ENCODE assay signal across 1 fruit fly cellular context in genomic region chr3L:3070274-3071204, dm6.
TF ChIP-seq lines count a peak whose summit lies in the region.

CG32486 (minus strand) TSS chr3L:3070839.
PAN3 (plus strand) TSS chr3L:3071133.

TF ChIP-seq in whole organism, embryonic, 481 proteins besides CTCF, POLR2A, EP300 and RAD21 (continued from another document and continues in another):
- TF ChIP-seq Hand (GFP tag; optimal IDR thresholded peaks at IDR 0.05; lab: Kevin White, UChicago) = peak; percentile 49
- peak; percentile 93 for TF ChIP-seq trem (tag; optimal IDR thresholded peaks at IDR 0.05; lab: Kevin White, UChicago)
- peak; percentile 48 for TF ChIP-seq CG10209 (GFP tag; optimal IDR thresholded peaks at IDR 0.05; lab: Kevin White, UChicago)
- TF ChIP-seq CG30020 (tag; optimal IDR thresholded peaks at IDR 0.05; lab: Kevin White, UChicago) = peak; percentile 67
- peak; percentile 76; the same call in 1 of the 2 replicates for TF ChIP-seq sna (GFP tag; IDR thresholded peaks at IDR 0.05; lab: Robert Waterston, UW; ENCODE audit: partially characterized antibody)
- peak; percentile 86 for TF ChIP-seq CG10321 (GFP tag; IDR thresholded peaks at IDR 0.05; lab: Robert Waterston, UW)
- peak; percentile 97 for TF ChIP-seq pzg (GFP tag; optimal IDR thresholded peaks at IDR 0.05; lab: Kevin White, UChicago)
- TF ChIP-seq ttk (GFP tag; IDR thresholded peaks at IDR 0.05; lab: Robert Waterston, UW) = 0 out of 2 replicates have a peak, but pooled peaks have one; percentile 31
- no peak for TF ChIP-seq pan (optimal IDR thresholded peaks at IDR 0.05; lab: Kevin White, UChicago)
- no peak for TF ChIP-seq pan (GFP tag; optimal IDR thresholded peaks at IDR 0.05 in 1 of 2, IDR thresholded peaks at IDR 0.05 in 1 of 2)
- peak in 1 of 3 experiments; percentile 62 for TF ChIP-seq Stat92E (GFP tag; optimal IDR thresholded peaks at IDR 0.05; lab: Kevin White, UChicago)
- no peak for TF ChIP-seq Mes4 (GFP tag; optimal IDR thresholded peaks at IDR 0.05; lab: Kevin White, UChicago)
- peak; percentile 45; the same call in 2 of the 3 replicates for TF ChIP-seq zen2 (GFP tag; IDR thresholded peaks at IDR 0.05; lab: Robert Waterston, UW; ENCODE audit: partially characterized antibody)
- no peak for TF ChIP-seq CkIIα-i1 (GFP tag; IDR thresholded peaks at IDR 0.05; lab: Robert Waterston, UW)
- TF ChIP-seq sima (GFP tag; optimal IDR thresholded peaks at IDR 0.05; lab: Kevin White, UChicago) = no peak
- peak; percentile 68 for TF ChIP-seq CrebB (tag; optimal IDR thresholded peaks at IDR 0.05; lab: Kevin White, UChicago)
- no peak for TF ChIP-seq CG4404 (GFP tag; IDR thresholded peaks at IDR 0.05; lab: Robert Waterston, UW)
- no peak for TF ChIP-seq sens-2 (GFP tag; IDR thresholded peaks at IDR 0.05; lab: Robert Waterston, UW)
- peak; percentile 52; the same call in 1 of the 3 replicates for TF ChIP-seq gce (GFP tag; IDR thresholded peaks at IDR 0.05; lab: Robert Waterston, UW)
- peak; percentile 92 for TF ChIP-seq chm (GFP tag; IDR thresholded peaks at IDR 0.05; lab: Robert Waterston, UW)
- TF ChIP-seq Spps (tag; optimal IDR thresholded peaks at IDR 0.05; lab: Kevin White, UChicago) = no peak
- TF ChIP-seq GATAe (GFP tag; conservative IDR thresholded peaks at IDR 0.05; lab: Robert Waterston, UW) = no peak
- peak; percentile 56 for TF ChIP-seq sob (GFP tag; IDR thresholded peaks at IDR 0.05; lab: Robert Waterston, UW)
- TF ChIP-seq corto (GFP tag; optimal IDR thresholded peaks at IDR 0.05; lab: Kevin White, UChicago) = peak; percentile 2
- peak; percentile 69 for TF ChIP-seq hbn (GFP tag; IDR thresholded peaks at IDR 0.05; lab: Robert Waterston, UW; ENCODE audit: partially characterized antibody)
- TF ChIP-seq stc (GFP tag; IDR thresholded peaks at IDR 0.05; lab: Robert Waterston, UW) = peak; percentile 64; the same call in 1 of the 2 replicates
- TF ChIP-seq gcm (GFP tag; optimal IDR thresholded peaks at IDR 0.05; lab: Kevin White, UChicago) = peak; percentile 82
- peak; percentile 83 for TF ChIP-seq CG6791 (GFP tag; IDR thresholded peaks at IDR 0.05; lab: Robert Waterston, UW; ENCODE audit: partially characterized antibody)
- peak; percentile 32; the same call in 1 of the 3 replicates for TF ChIP-seq Optix (GFP tag; IDR thresholded peaks at IDR 0.05; lab: Robert Waterston, UW)
- TF ChIP-seq CHES-1-like (GFP tag; optimal IDR thresholded peaks at IDR 0.05; lab: Kevin White, UChicago) = peak; percentile 63
- TF ChIP-seq Adf1 (GFP tag; IDR thresholded peaks at IDR 0.05; lab: Robert Waterston, UW) = peak; percentile 67
- TF ChIP-seq CG7786 (GFP tag; optimal IDR thresholded peaks at IDR 0.05; lab: Kevin White, UChicago) = no peak
- peak; percentile 26; the same call in 1 of the 2 replicates for TF ChIP-seq Drgx (GFP tag; IDR thresholded peaks at IDR 0.05; lab: Robert Waterston, UW)
- peak; percentile 67 for TF ChIP-seq CG15601 (tag; optimal IDR thresholded peaks at IDR 0.05; lab: Kevin White, UChicago)
- no peak for TF ChIP-seq klu (GFP tag; IDR thresholded peaks at IDR 0.05; lab: Robert Waterston, UW)
- no peak for TF ChIP-seq CG17568 (GFP tag; optimal IDR thresholded peaks at IDR 0.05; lab: Kevin White, UChicago)
- TF ChIP-seq Antp (GFP tag; optimal IDR thresholded peaks at IDR 0.05; lab: Kevin White, UChicago) = peak; percentile 39
- peak; percentile 85; the same call in 3 of the 4 replicates for TF ChIP-seq Dll (GFP tag; IDR thresholded peaks at IDR 0.05; lab: Robert Waterston, UW; ENCODE audit: partially characterized antibody)
- peak; percentile 4 for TF ChIP-seq CG33557 (GFP tag; optimal IDR thresholded peaks at IDR 0.05; lab: Kevin White, UChicago)
- peak; percentile 60; the same call in 1 of the 3 replicates for TF ChIP-seq ci (GFP tag; IDR thresholded peaks at IDR 0.05; lab: Robert Waterston, UW)
- TF ChIP-seq nerfin-2 (GFP tag; IDR thresholded peaks at IDR 0.05; lab: Robert Waterston, UW; ENCODE audit: partially characterized antibody) = no peak
- no peak for TF ChIP-seq CG31224 (GFP tag; IDR thresholded peaks at IDR 0.05; lab: Robert Waterston, UW)
- peak; percentile 77 for TF ChIP-seq ftz-f1 (GFP tag; optimal IDR thresholded peaks at IDR 0.05; lab: Kevin White, UChicago)
- peak; percentile 23 for TF ChIP-seq CG3407 (GFP tag; optimal IDR thresholded peaks at IDR 0.05; lab: Kevin White, UChicago)
- peak; percentile 35 for TF ChIP-seq Max (GFP tag; optimal IDR thresholded peaks at IDR 0.05; lab: Kevin White, UChicago)
- TF ChIP-seq Doc3 (GFP tag; IDR thresholded peaks at IDR 0.05; lab: Robert Waterston, UW; ENCODE audit: partially characterized antibody) = peak; percentile 64
- peak; percentile 25 for TF ChIP-seq slou (GFP tag; optimal IDR thresholded peaks at IDR 0.05; lab: Kevin White, UChicago)
- peak; percentile 98 for TF ChIP-seq BEAF-32 (GFP tag; optimal IDR thresholded peaks at IDR 0.05; lab: Kevin White, UChicago)
- no peak for TF ChIP-seq CG14014 (GFP tag; IDR thresholded peaks at IDR 0.05; lab: Robert Waterston, UW)
- TF ChIP-seq HmgD (GFP tag; optimal IDR thresholded peaks at IDR 0.05; lab: Kevin White, UChicago) = peak; percentile 35
- TF ChIP-seq CG1647 (GFP tag; optimal IDR thresholded peaks at IDR 0.05; lab: Kevin White, UChicago) = peak; percentile 38
- TF ChIP-seq CG8478 (optimal IDR thresholded peaks at IDR 0.05; lab: Kevin White, UChicago) = no peak
- TF ChIP-seq CG1233 (GFP tag; optimal IDR thresholded peaks at IDR 0.05; lab: Kevin White, UChicago) = peak; percentile 6
- peak; percentile 79 for TF ChIP-seq B-H2 (GFP tag; optimal IDR thresholded peaks at IDR 0.05; lab: Kevin White, UChicago)
- TF ChIP-seq zfh1 (GFP tag; IDR thresholded peaks at IDR 0.05; lab: Robert Waterston, UW) = peak; percentile 55; the same call in 1 of the 3 replicates
- peak; percentile 86 for TF ChIP-seq knrl (GFP tag; IDR thresholded peaks at IDR 0.05; lab: Robert Waterston, UW; ENCODE audit: partially characterized antibody)
- TF ChIP-seq fd64A (GFP tag; optimal IDR thresholded peaks at IDR 0.05; lab: Kevin White, UChicago) = no peak
- TF ChIP-seq Bgb (GFP tag; IDR thresholded peaks at IDR 0.05; lab: Robert Waterston, UW; ENCODE audit: partially characterized antibody) = peak; percentile 90
- peak; percentile 41 for TF ChIP-seq CG31441 (GFP tag; IDR thresholded peaks at IDR 0.05; lab: Robert Waterston, UW)
- TF ChIP-seq org-1 (GFP tag; optimal IDR thresholded peaks at IDR 0.05; lab: Kevin White, UChicago) = no peak
- TF ChIP-seq Dad (GFP tag; optimal IDR thresholded peaks at IDR 0.05; lab: Kevin White, UChicago) = peak; percentile 47
- TF ChIP-seq Fer3 (tag; optimal IDR thresholded peaks at IDR 0.05; lab: Kevin White, UChicago) = peak; percentile 48
- peak; percentile 76 for TF ChIP-seq CoRest (tag; optimal IDR thresholded peaks at IDR 0.05; lab: Kevin White, UChicago)
- peak; percentile 85 for TF ChIP-seq inv (GFP tag; IDR thresholded peaks at IDR 0.05; lab: Robert Waterston, UW; ENCODE audit: partially characterized antibody)
- peak in 1 of 2 experiments; percentile 5 for TF ChIP-seq Hr78 (GFP tag; optimal IDR thresholded peaks at IDR 0.05; lab: Kevin White, UChicago)
- no peak for TF ChIP-seq Asciz (GFP tag; optimal IDR thresholded peaks at IDR 0.05; lab: Kevin White, UChicago)
- TF ChIP-seq luna (GFP tag; optimal IDR thresholded peaks at IDR 0.05; lab: Kevin White, UChicago) = peak; percentile 27
- no peak for TF ChIP-seq ac (GFP tag; optimal IDR thresholded peaks at IDR 0.05; lab: Kevin White, UChicago)
- TF ChIP-seq tx (GFP tag; optimal IDR thresholded peaks at IDR 0.05; lab: Kevin White, UChicago) = no peak
- peak; percentile 52 for TF ChIP-seq CG18262 (tag; optimal IDR thresholded peaks at IDR 0.05; lab: Kevin White, UChicago)
- TF ChIP-seq Taf1 (GFP tag; IDR thresholded peaks at IDR 0.05; lab: Robert Waterston, UW) = no peak
- peak; percentile 19; the same call in 1 of the 2 replicates for TF ChIP-seq HLH3B (GFP tag; IDR thresholded peaks at IDR 0.05; lab: Robert Waterston, UW)
- no peak; the same call in 1 of the 2 replicates for TF ChIP-seq slbo (GFP tag; IDR thresholded peaks at IDR 0.05; lab: Robert Waterston, UW)
- no peak for TF ChIP-seq z (GFP tag; IDR thresholded peaks at IDR 0.05; lab: Robert Waterston, UW)
- peak; percentile 42 for TF ChIP-seq lilli (GFP tag; optimal IDR thresholded peaks at IDR 0.05; lab: Kevin White, UChicago)
- peak in 1 of 2 experiments; percentile 14 for TF ChIP-seq bsh (GFP tag; optimal IDR thresholded peaks at IDR 0.05; lab: Kevin White, UChicago)
- TF ChIP-seq CG10979 (tag; optimal IDR thresholded peaks at IDR 0.05; lab: Kevin White, UChicago) = no peak
- TF ChIP-seq exex (tag; optimal IDR thresholded peaks at IDR 0.05; lab: Kevin White, UChicago) = peak; percentile 19
- peak in 1 of 2 experiments; percentile 3 for TF ChIP-seq Hr51 (GFP tag; optimal IDR thresholded peaks at IDR 0.05; lab: Kevin White, UChicago)
- TF ChIP-seq D (optimal IDR thresholded peaks at IDR 0.05; lab: Kevin White, UChicago) = no peak
- TF ChIP-seq D (GFP tag; optimal IDR thresholded peaks at IDR 0.05; lab: Kevin White, UChicago) = peak; percentile 38
- TF ChIP-seq fru (optimal IDR thresholded peaks at IDR 0.05; lab: Kevin White, UChicago) = no peak
- TF ChIP-seq bbx (GFP tag; IDR thresholded peaks at IDR 0.05; lab: Robert Waterston, UW; ENCODE audit: partially characterized antibody) = peak; percentile 84
- peak; percentile 18 for TF ChIP-seq fd102C (GFP tag; optimal IDR thresholded peaks at IDR 0.05; lab: Kevin White, UChicago)
- peak; percentile 31 for TF ChIP-seq CG17912 (GFP tag; optimal IDR thresholded peaks at IDR 0.05; lab: Kevin White, UChicago)
- TF ChIP-seq vfl (GFP tag; optimal IDR thresholded peaks at IDR 0.05; lab: Kevin White, UChicago) = peak; percentile 57
- peak; percentile 16 for TF ChIP-seq CG8388 (GFP tag; optimal IDR thresholded peaks at IDR 0.05; lab: Kevin White, UChicago)
- no peak for TF ChIP-seq croc (GFP tag; conservative IDR thresholded peaks at IDR 0.05; lab: Robert Waterston, UW)
- TF ChIP-seq NC2β (GFP tag; optimal IDR thresholded peaks at IDR 0.05; lab: Kevin White, UChicago) = peak; percentile 59
- TF ChIP-seq CG5180 (GFP tag; optimal IDR thresholded peaks at IDR 0.05; lab: Kevin White, UChicago) = peak; percentile 19
- TF ChIP-seq Gsc (GFP tag; IDR thresholded peaks at IDR 0.05; lab: Robert Waterston, UW) = no peak
- TF ChIP-seq CG6254 (GFP tag; optimal IDR thresholded peaks at IDR 0.05; lab: Kevin White, UChicago) = no peak
- TF ChIP-seq CG16779 (GFP tag; IDR thresholded peaks at IDR 0.05; lab: Robert Waterston, UW) = peak; percentile 86
- TF ChIP-seq zf30C (GFP tag; optimal IDR thresholded peaks at IDR 0.05; lab: Kevin White, UChicago) = peak; percentile 34
- TF ChIP-seq CG16815 (GFP tag; optimal IDR thresholded peaks at IDR 0.05; lab: Kevin White, UChicago) = no peak
- peak; percentile 74 for TF ChIP-seq sug (tag; optimal IDR thresholded peaks at IDR 0.05; lab: Kevin White, UChicago)
- TF ChIP-seq CG15269 (tag; optimal IDR thresholded peaks at IDR 0.05; lab: Kevin White, UChicago) = no peak
- peak; percentile 51 for TF ChIP-seq CG12155 (GFP tag; optimal IDR thresholded peaks at IDR 0.05; lab: Kevin White, UChicago)
- TF ChIP-seq CG10431 (GFP tag; optimal IDR thresholded peaks at IDR 0.05; lab: Kevin White, UChicago) = peak; percentile 62
- peak; percentile 83 for TF ChIP-seq CG7987 (GFP tag; optimal IDR thresholded peaks at IDR 0.05; lab: Kevin White, UChicago)
- peak; percentile 75 for TF ChIP-seq phol (tag; optimal IDR thresholded peaks at IDR 0.05; lab: Kevin White, UChicago)
- TF ChIP-seq CG14050 (GFP tag; IDR thresholded peaks at IDR 0.05; lab: Robert Waterston, UW) = no peak
- no peak for TF ChIP-seq maf-S (GFP tag; optimal IDR thresholded peaks at IDR 0.05; lab: Kevin White, UChicago)
- TF ChIP-seq amos (GFP tag; IDR thresholded peaks at IDR 0.05; lab: Robert Waterston, UW; ENCODE audit: partially characterized antibody) = peak; percentile 92
- TF ChIP-seq CG9932 (GFP tag; IDR thresholded peaks at IDR 0.05; lab: Robert Waterston, UW) = peak; percentile 54
- TF ChIP-seq Nf-YC (tag; optimal IDR thresholded peaks at IDR 0.05; lab: Kevin White, UChicago) = peak; percentile 57
- TF ChIP-seq CG1602 (GFP tag; optimal IDR thresholded peaks at IDR 0.05; lab: Kevin White, UChicago) = peak; percentile 28
- TF ChIP-seq zfh2 (GFP tag; optimal IDR thresholded peaks at IDR 0.05; lab: Kevin White, UChicago) = no peak
- peak; percentile 6 for TF ChIP-seq CG8944 (GFP tag; optimal IDR thresholded peaks at IDR 0.05; lab: Kevin White, UChicago)
- TF ChIP-seq grn (GFP tag; optimal IDR thresholded peaks at IDR 0.05; lab: Kevin White, UChicago) = no peak
- TF ChIP-seq CG11085 (GFP tag; IDR thresholded peaks at IDR 0.05; lab: Robert Waterston, UW) = peak; percentile 29; the same call in 1 of the 2 replicates
- TF ChIP-seq nerfin-1 (tag; optimal IDR thresholded peaks at IDR 0.05; lab: Kevin White, UChicago) = peak; percentile 41
- peak; percentile 85 for TF ChIP-seq sr (GFP tag; IDR thresholded peaks at IDR 0.05; lab: Robert Waterston, UW)
- no peak for TF ChIP-seq Fer2 (tag; optimal IDR thresholded peaks at IDR 0.05; lab: Kevin White, UChicago)
- TF ChIP-seq Mrtf (GFP tag; IDR thresholded peaks at IDR 0.05; lab: Robert Waterston, UW) = no peak
- TF ChIP-seq bab2 (GFP tag; optimal IDR thresholded peaks at IDR 0.05; lab: Kevin White, UChicago) = no peak
- peak; percentile 47 for TF ChIP-seq HHEX (GFP tag; optimal IDR thresholded peaks at IDR 0.05; lab: Kevin White, UChicago)
- TF ChIP-seq CG17328 (GFP tag; IDR thresholded peaks at IDR 0.05; lab: Robert Waterston, UW) = peak; percentile 53
- 0 out of 2 replicates have a peak, but pooled peaks have one; percentile 33 for TF ChIP-seq Rx (GFP tag; IDR thresholded peaks at IDR 0.05; lab: Robert Waterston, UW)
- TF ChIP-seq CG11696 (GFP tag; IDR thresholded peaks at IDR 0.05; lab: Robert Waterston, UW) = no peak
- peak; percentile 48 for TF ChIP-seq CG33213 (GFP tag; optimal IDR thresholded peaks at IDR 0.05; lab: Kevin White, UChicago)
- TF ChIP-seq unpg (GFP tag; optimal IDR thresholded peaks at IDR 0.05; lab: Kevin White, UChicago) = peak; percentile 40
- peak; percentile 43 for TF ChIP-seq bigmax (GFP tag; optimal IDR thresholded peaks at IDR 0.05; lab: Kevin White, UChicago)
- TF ChIP-seq TFAM (GFP tag; optimal IDR thresholded peaks at IDR 0.05; lab: Kevin White, UChicago) = no peak
- TF ChIP-seq row (GFP tag; IDR thresholded peaks at IDR 0.05; lab: Robert Waterston, UW) = peak; percentile 53
- TF ChIP-seq CG13123 (GFP tag; optimal IDR thresholded peaks at IDR 0.05; lab: Kevin White, UChicago) = peak; percentile 20
- peak; percentile 51 for TF ChIP-seq CG17186 (GFP tag; optimal IDR thresholded peaks at IDR 0.05; lab: Kevin White, UChicago)
- TF ChIP-seq CG18764 (GFP tag; optimal IDR thresholded peaks at IDR 0.05; lab: Kevin White, UChicago) = peak; percentile 26
- TF ChIP-seq btn (GFP tag; optimal IDR thresholded peaks at IDR 0.05; lab: Kevin White, UChicago) = peak; percentile 22
